Fruit fly (Drosophila melanogaster) Kc167 (cell line): Measurements from ENCODE around the gene CG2157.

ENCODE experiments used
- Myc ChIP-seq: fragments of >200 bp; optimal IDR thresholded peaks from 2 replicates; lab custom pipeline; 2017; ENCODE audit warnings: missing external identifiers
- Sin3A ChIP-seq: fragments of >200 bp; optimal IDR thresholded peaks from 2 replicates; lab custom pipeline; 2018; ENCODE audit warnings: missing external identifiers
- h ChIP-seq: fragments of >200 bp; optimal IDR thresholded peaks from 3 replicates; lab custom pipeline; 2018; ENCODE audit warnings: missing external identifiers
- insv ChIP-seq: fragments of >200 bp; optimal IDR thresholded peaks from 3 replicates; lab custom pipeline; 2018; ENCODE audit warnings: missing external identifiers
- psq ChIP-seq: fragments of >200 bp; optimal IDR thresholded peaks from 2 replicates; lab custom pipeline; 2017; ENCODE audit warnings: missing external identifiers
- ttk ChIP-seq: sonication (Bioruptor generic); optimal IDR thresholded peaks from 2 replicates; lab custom pipeline; 2017; ENCODE audit warnings: missing external identifiers

DNA sequence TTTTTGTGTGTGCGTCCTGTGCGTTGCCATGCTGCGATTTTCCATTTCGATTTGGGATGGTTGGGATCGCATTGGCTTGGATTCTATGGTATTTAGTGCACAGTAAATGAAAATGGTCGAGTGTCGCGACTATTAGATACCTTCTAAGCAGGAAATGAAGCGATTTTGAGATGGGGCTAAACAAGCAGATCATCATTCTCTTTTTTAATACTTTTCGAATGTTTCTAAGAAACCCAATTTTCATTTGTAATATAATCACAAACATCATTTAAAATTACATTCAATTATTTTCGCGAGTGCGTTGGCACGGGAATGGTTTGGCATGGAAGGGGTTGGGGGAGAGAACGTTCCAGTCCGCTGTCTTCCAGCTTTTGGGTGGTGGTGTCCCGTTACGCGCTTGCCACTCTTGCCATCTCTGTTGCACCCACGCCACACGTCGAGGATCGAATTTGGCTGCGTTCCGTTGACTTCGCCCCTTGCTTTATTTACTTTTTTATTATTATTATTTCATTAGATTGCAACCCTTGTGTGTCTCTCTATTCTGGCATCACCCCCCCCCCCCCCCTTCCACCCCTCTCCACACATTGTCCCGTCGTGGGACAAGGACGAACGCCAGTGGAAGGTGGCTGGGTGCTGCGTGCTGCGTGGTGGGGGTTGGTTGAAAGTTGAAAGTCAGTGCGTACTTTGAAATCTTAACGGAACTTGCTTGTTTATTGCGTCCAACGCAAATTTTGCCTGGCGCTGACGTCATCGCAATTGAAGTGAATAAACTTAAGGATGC is 43.5 kb upstream of the CG2157 start:
- TF ChIP-seq Myc (lab: Kevin White, UChicago), result no peak
- no peak for TF ChIP-seq insv (lab: Kevin White, UChicago)
- TF ChIP-seq psq (lab: Kevin White, UChicago), result no peak
- TF ChIP-seq ttk (lab: Kevin White, UChicago), result no peak
- TF ChIP-seq h (lab: Kevin White, UChicago), result no peak
- TF ChIP-seq Sin3A (lab: Kevin White, UChicago), result no peak
